Worm (Caenorhabditis elegans) whole organism, L3 larva: ENCODE data around the gene nspd-4.

Experiments
- R02D3.7 ChIP-seq: fragments of 150-350 bp; optimal IDR thresholded peaks from 2 replicates; lab custom pipeline; 2014; ENCODE audit warnings: missing biosample characterization, missing genetic modification characterization
- ZK546.5 ChIP-seq: sonication (generic microtip); optimal IDR thresholded peaks from 2 replicates; lab custom pipeline; 2017; ENCODE audit warnings: missing biosample characterization, missing genetic modification characterization
- ama-1 ChIP-seq: fragments of 150-350 bp; optimal IDR thresholded peaks from 2 replicates; lab custom pipeline; 2018
- ceh-28 ChIP-seq: fragments of 150-350 bp; optimal IDR thresholded peaks from 2 replicates; lab custom pipeline; 2014; ENCODE audit warnings: missing biosample characterization, missing genetic modification reagents, missing genetic modification characterization
- egl-27 ChIP-seq: sonication (generic microtip); optimal IDR thresholded peaks from 4 replicates; lab custom pipeline; 2017; ENCODE audit warnings: missing biosample characterization, missing genetic modification reagents, missing genetic modification characterization
- elt-2 ChIP-seq: sonication (generic microtip); optimal IDR thresholded peaks from 2 replicates; lab custom pipeline; 2016; ENCODE audit warnings: missing genetic modification reagents, mild to moderate bottlenecking, missing genetic modification characterization, missing compliant biosample characterization
- fkh-2 ChIP-seq: fragments of 150-350 bp; optimal IDR thresholded peaks from 2 replicates; lab custom pipeline; 2014; ENCODE audit warnings: missing biosample characterization, missing genetic modification reagents, missing genetic modification characterization
- hmg-11 ChIP-seq: sonication (generic microtip); optimal IDR thresholded peaks from 2 replicates; lab custom pipeline; 2016; ENCODE audit warnings: missing genetic modification characterization, missing compliant biosample characterization
- nfya-1 ChIP-seq: sonication (generic microtip); optimal IDR thresholded peaks from 2 replicates; lab custom pipeline; 2017; ENCODE audit warnings: missing genetic modification characterization, mild to moderate bottlenecking, missing compliant biosample characterization, antibody characterized with exemption, moderate library complexity; ENCODE audit not compliant: insufficient read depth
- nhr-25 ChIP-seq: sonication (generic microtip); optimal IDR thresholded peaks from 2 replicates; lab custom pipeline; 2017; ENCODE audit warnings: missing biosample characterization, missing genetic modification characterization
- nhr-28 ChIP-seq: fragments of 150-350 bp; optimal IDR thresholded peaks from 2 replicates; lab custom pipeline; 2014; ENCODE audit warnings: missing biosample characterization, missing genetic modification characterization
- nhr-43 ChIP-seq: sonication (generic microtip); optimal IDR thresholded peaks from 2 replicates; lab custom pipeline; 2016; ENCODE audit warnings: mild to moderate bottlenecking, missing genetic modification characterization, missing compliant biosample characterization; ENCODE audit not compliant: poor library complexity, severe bottlenecking
- nhr-67 ChIP-seq: fragments of 150-350 bp; optimal IDR thresholded peaks from 2 replicates; lab custom pipeline; 2014; ENCODE audit warnings: missing biosample characterization, missing genetic modification characterization
- pha-4 ChIP-seq: fragments of 150-350 bp; optimal IDR thresholded peaks from 2 replicates; lab custom pipeline; 2014; ENCODE audit warnings: missing biosample characterization, missing genetic modification reagents, missing genetic modification characterization
- tbx-2 ChIP-seq: sonication (generic microtip); optimal IDR thresholded peaks from 2 replicates; lab custom pipeline; 2016; ENCODE audit warnings: mild to moderate bottlenecking, missing genetic modification characterization, missing compliant biosample characterization
- ztf-4 ChIP-seq: fragments of 150-350 bp; optimal IDR thresholded peaks from 2 replicates; lab custom pipeline; 2014; ENCODE audit warnings: missing biosample characterization, missing genetic modification characterization

The nspd-4 gene

DNA sequence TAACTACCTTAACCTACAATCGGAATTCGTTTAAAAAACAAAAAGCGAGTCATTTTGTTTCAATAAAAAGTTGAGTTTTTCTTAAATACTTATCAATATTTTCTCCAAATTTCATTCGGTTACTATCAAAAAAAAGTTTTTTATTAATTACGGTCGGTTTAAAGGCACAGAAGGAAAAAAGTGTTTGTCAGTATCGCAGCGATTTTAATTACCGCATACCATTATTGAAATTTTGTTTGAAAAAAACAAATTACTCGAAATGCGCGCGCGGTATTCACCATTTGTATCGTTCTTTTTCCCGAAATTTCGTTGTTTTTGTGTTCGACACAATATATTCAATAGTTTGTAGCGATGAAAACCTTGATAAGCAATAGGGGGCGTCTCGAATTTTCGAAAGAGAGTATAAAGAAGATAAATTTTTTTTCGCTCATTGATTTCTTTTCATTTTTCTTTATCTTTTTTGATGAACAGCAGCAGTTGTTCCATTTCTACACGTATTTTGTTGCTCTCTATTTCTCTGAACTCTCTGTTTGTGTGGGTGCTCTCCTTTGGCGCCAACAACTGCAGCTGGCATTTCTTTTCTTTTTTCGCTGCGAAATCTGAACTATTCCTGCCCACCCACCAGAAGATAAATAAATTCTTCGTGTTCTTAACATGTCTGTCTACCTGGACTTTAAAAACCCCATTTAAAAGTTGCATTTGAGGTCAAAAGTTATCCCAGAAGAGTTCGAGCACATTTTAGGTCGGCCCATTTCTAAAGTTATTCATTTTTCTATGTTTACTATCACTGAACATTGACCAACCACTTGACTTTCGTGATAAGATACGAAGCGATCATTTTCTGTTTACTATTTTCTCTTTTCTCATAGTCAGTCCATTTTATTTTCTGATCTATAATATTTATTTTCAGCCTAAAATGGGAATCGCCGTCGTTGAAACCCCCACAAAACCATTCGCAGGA is 46.4 kb downstream of the nspd-4 start, which contains the start of gene pgm-1 (continued):
- TF ChIP-seq fkh-2 (tag; lab: Kevin White, UChicago): no peak
- no peak for TF ChIP-seq nhr-43 (tag; lab: Kevin White, UChicago)
- no peak for TF ChIP-seq ZK546.5 (tag; lab: Kevin White, UChicago)
- peak; percentile 36 for TF ChIP-seq ceh-28 (tag; lab: Kevin White, UChicago)
- no peak for TF ChIP-seq hmg-11 (tag; lab: Kevin White, UChicago)
- peak; percentile 84 for TF ChIP-seq elt-2 (tag; lab: Kevin White, UChicago)
- TF ChIP-seq egl-27 (tag; lab: Kevin White, UChicago): no peak
- no peak for TF ChIP-seq R02D3.7 (tag; lab: Kevin White, UChicago)
- no peak for TF ChIP-seq nhr-67 (tag; lab: Kevin White, UChicago)

DNA sequence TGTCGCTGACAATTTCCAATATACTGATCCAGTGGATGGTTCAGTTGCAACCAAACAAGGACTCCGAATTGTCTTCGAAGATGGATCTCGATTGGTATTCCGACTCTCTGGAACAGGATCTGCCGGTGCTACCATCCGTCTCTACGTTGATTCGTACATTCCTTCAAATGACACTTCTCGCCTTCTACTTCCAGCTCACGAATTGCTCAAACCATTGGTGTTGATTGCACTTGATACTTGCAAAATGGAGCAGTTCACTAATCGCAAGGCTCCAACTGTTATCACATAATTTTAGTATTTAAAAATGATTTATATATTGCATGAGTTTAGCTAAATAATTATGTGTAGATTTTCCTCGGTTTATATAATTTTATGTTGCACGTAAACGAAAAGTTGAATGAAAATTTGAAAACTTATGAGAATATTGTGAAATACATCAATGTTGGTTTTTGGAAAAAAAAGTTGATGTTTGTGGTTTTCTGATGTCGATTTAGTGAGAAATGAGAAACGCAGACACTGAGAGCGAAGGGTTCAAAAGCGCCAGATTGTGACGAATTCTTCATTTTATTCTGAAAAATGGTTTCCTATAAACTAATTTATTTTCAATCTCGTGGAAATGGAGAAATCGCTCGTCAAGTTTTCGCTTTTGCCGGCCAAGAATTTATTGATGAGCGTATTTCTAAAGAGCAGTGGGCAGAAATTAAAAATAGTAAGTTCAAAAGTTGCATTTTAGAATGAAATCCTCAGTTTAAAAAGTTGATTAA is 48.8 kb downstream of the nspd-4 start, which contains the start of gene gst-9:
gst-9 (plus strand) TSS at position 574 of the 764 bp plus-strand sequence.
- TF ChIP-seq ztf-4 (tag; lab: Kevin White, UChicago) (no peak), nhr-28 (tag; lab: Kevin White, UChicago) (no peak), tbx-2 (tag; lab: Kevin White, UChicago) (peak; percentile 25), nfya-1 (tag; lab: Kevin White, UChicago) (peak; percentile 34), ama-1 (lab: Kevin White, UChicago) (peak; percentile 89), nhr-25 (tag; lab: Kevin White, UChicago) (peak; percentile 50), elt-2 (tag; lab: Kevin White, UChicago) (peak; percentile 67), pha-4 (tag; lab: Kevin White, UChicago) (peak; percentile 39), nhr-43 (tag; lab: Kevin White, UChicago) (peak; percentile 79)
